Worm (Caenorhabditis elegans) whole organism, L4 larva: Measurements from ENCODE around the gene F38A1.15.

Experiments used
- R02D3.7 ChIP-seq: fragments of 150-350 bp; sonication (generic microtip); optimal IDR thresholded peaks from 3 replicates; lab custom pipeline; 2014; ENCODE audit warnings: missing biosample characterization, missing genetic modification characterization
- T26A8.4 ChIP-seq: fragments of 200-800 bp; sonication (Bioruptor generic); IDR thresholded peaks from 2 replicates; pipeline ENCODE4 v1.3.6; 2022; ENCODE audit warnings: missing genetic modification characterization, missing compliant biosample characterization
- ceh-20 ChIP-seq: fragments of 200-800 bp; sonication (Bioruptor generic); IDR thresholded peaks from 2 replicates; pipeline ENCODE4 v1.3.6; 2022; ENCODE audit warnings: missing genetic modification reagents, missing genetic modification characterization, missing compliant biosample characterization
- ceh-28 ChIP-seq: fragments of 150-350 bp; optimal IDR thresholded peaks from 2 replicates; lab custom pipeline; 2014; ENCODE audit warnings: missing biosample characterization, missing genetic modification reagents, missing genetic modification characterization
- ceh-44 ChIP-seq: fragments of 200-800 bp; sonication (Bioruptor generic); IDR thresholded peaks from 2 replicates; pipeline ENCODE4 v1.3.6; 2022; ENCODE audit warnings: missing genetic modification reagents, missing genetic modification characterization, missing compliant biosample characterization
- ceh-62 ChIP-seq: sonication (generic microtip); optimal IDR thresholded peaks from 2 replicates; lab custom pipeline; 2017; ENCODE audit warnings: missing biosample characterization, missing genetic modification characterization
- ceh-82 ChIP-seq: sonication (generic microtip); optimal IDR thresholded peaks from 2 replicates; lab custom pipeline; 2017; ENCODE audit warnings: missing biosample characterization, missing genetic modification characterization
- daf-16 ChIP-seq, 3 experiments: sonication (generic microtip); optimal IDR thresholded peaks; 2 replicates each; lab custom pipeline; 2016 to 2017; ENCODE audit warnings: missing genetic modification characterization in 3 of 3, missing genetic modification reagents in 3 of 3, mild to moderate bottlenecking in 2 of 3, missing compliant biosample characterization in 2 of 3, missing biosample characterization in 1 of 3, moderate library complexity in 1 of 3
- daf-19 ChIP-seq: fragments of 200-800 bp; sonication (Bioruptor generic); conservative IDR thresholded peaks from 2 replicates; pipeline ENCODE4 v1.3.6; 2022; ENCODE audit warnings: missing genetic modification characterization, missing compliant biosample characterization
- daf-8 ChIP-seq: fragments of 200-800 bp; sonication (Bioruptor generic); IDR thresholded peaks from 2 replicates; pipeline ENCODE4 v1.3.6; 2022; ENCODE audit warnings: missing genetic modification characterization, missing compliant biosample characterization
- dmd-6 ChIP-seq: fragments of 200-800 bp; sonication (Bioruptor generic); IDR thresholded peaks from 2 replicates; pipeline ENCODE4 v1.3.6; 2022; ENCODE audit warnings: missing genetic modification reagents, missing genetic modification characterization, missing compliant biosample characterization
- dpl-1 ChIP-seq: fragments of 150-350 bp; optimal IDR thresholded peaks from 2 replicates; lab custom pipeline; 2014; ENCODE audit warnings: missing biosample characterization, missing genetic modification reagents, missing genetic modification characterization
- dve-1 ChIP-seq: sonication (generic microtip); optimal IDR thresholded peaks from 2 replicates; lab custom pipeline; 2017; ENCODE audit warnings: antibody characterized with exemption, mild to moderate bottlenecking, missing genetic modification characterization, missing compliant biosample characterization; ENCODE audit not compliant: insufficient read depth
- egl-27 ChIP-seq: sonication (generic microtip); optimal IDR thresholded peaks from 3 replicates; lab custom pipeline; 2017; ENCODE audit warnings: missing biosample characterization, missing genetic modification reagents, missing genetic modification characterization
- gei-8 ChIP-seq: fragments of 200-800 bp; sonication (Bioruptor generic); optimal IDR thresholded peaks from 2 replicates; lab custom pipeline; 2018; ENCODE audit warnings: mild to moderate bottlenecking, missing genetic modification characterization, missing compliant biosample characterization
- hif-1 ChIP-seq, 2 experiments: sonication (generic microtip); optimal IDR thresholded peaks; 2 replicates each; lab custom pipeline; 2016 to 2017; ENCODE audit warnings: missing compliant biosample characterization in 2 of 2, missing genetic modification characterization in 2 of 2, missing genetic modification reagents in 2 of 2, missing genotype in 2 of 2, mild to moderate bottlenecking in 1 of 2
- hlh-11 ChIP-seq: fragments of 200-800 bp; sonication (Bioruptor generic); optimal IDR thresholded peaks from 2 replicates; lab custom pipeline; 2018; ENCODE audit warnings: mild to moderate bottlenecking, missing genetic modification characterization, missing compliant biosample characterization
- hmg-1.1 ChIP-seq: fragments of 200-800 bp; sonication (Bioruptor generic); IDR thresholded peaks from 2 replicates; pipeline ENCODE4 v1.3.6; 2022; ENCODE audit warnings: missing genetic modification reagents, missing genetic modification characterization, missing compliant biosample characterization
- jun-1 ChIP-seq: fragments of 150-350 bp; optimal IDR thresholded peaks from 2 replicates; lab custom pipeline; 2014; ENCODE audit warnings: missing biosample characterization, missing genetic modification reagents, missing genetic modification characterization
- lin-1 ChIP-seq: fragments of 200-800 bp; sonication (Bioruptor generic); IDR thresholded peaks from 2 replicates; pipeline ENCODE4 v1.3.6; 2022; ENCODE audit warnings: missing genetic modification reagents, missing genetic modification characterization, missing compliant biosample characterization
- lin-13 ChIP-seq: fragments of 150-350 bp; optimal IDR thresholded peaks from 2 replicates; lab custom pipeline; 2014; ENCODE audit warnings: missing biosample characterization, missing genetic modification reagents, missing genetic modification characterization
- lin-15B ChIP-seq: fragments of 150-350 bp; sonication (generic microtip); optimal IDR thresholded peaks from 3 replicates; lab custom pipeline; 2014; ENCODE audit warnings: missing biosample characterization, missing genetic modification characterization
- lin-38 ChIP-seq: fragments of 200-800 bp; sonication (Bioruptor generic); IDR thresholded peaks from 2 replicates; pipeline ENCODE4 v1.3.6; 2022; ENCODE audit warnings: missing genetic modification reagents, missing genetic modification characterization, missing compliant biosample characterization
- nhr-102 ChIP-seq: sonication (generic microtip); optimal IDR thresholded peaks from 2 replicates; lab custom pipeline; 2016; ENCODE audit warnings: mild to moderate bottlenecking, missing genetic modification characterization, moderate library complexity, missing compliant biosample characterization
- nhr-28 ChIP-seq: fragments of 150-350 bp; optimal IDR thresholded peaks from 2 replicates; lab custom pipeline; 2014; ENCODE audit warnings: missing biosample characterization, missing genetic modification characterization
- nhr-42 ChIP-seq: fragments of 200-800 bp; sonication (Bioruptor generic); IDR thresholded peaks from 2 replicates; pipeline ENCODE4 v1.3.6; 2022; ENCODE audit warnings: missing genetic modification characterization, missing compliant biosample characterization
- nhr-76 ChIP-seq: fragments of 150-350 bp; optimal IDR thresholded peaks from 2 replicates; lab custom pipeline; 2014; ENCODE audit warnings: missing biosample characterization, missing genetic modification characterization
- nhr-77 ChIP-seq: fragments of 150-350 bp; optimal IDR thresholded peaks from 2 replicates; lab custom pipeline; 2014; ENCODE audit warnings: missing biosample characterization, missing genetic modification characterization
- php-3 ChIP-seq: fragments of 200-800 bp; sonication (Bioruptor generic); IDR thresholded peaks from 2 replicates; pipeline ENCODE4 v1.3.6; 2022; ENCODE audit warnings: missing genetic modification reagents, missing genetic modification characterization, missing compliant biosample characterization
- pqm-1 ChIP-seq: sonication (generic microtip); optimal IDR thresholded peaks from 2 replicates; lab custom pipeline; 2017; ENCODE audit warnings: missing biosample characterization, missing genetic modification characterization
- sdz-12 ChIP-seq: fragments of 200-800 bp; sonication (Bioruptor generic); optimal IDR thresholded peaks from 2 replicates; lab custom pipeline; 2018; ENCODE audit warnings: mild to moderate bottlenecking, missing genetic modification characterization, missing compliant biosample characterization
- unc-130 ChIP-seq: sonication (generic microtip); optimal IDR thresholded peaks from 2 replicates; lab custom pipeline; 2016; ENCODE audit warnings: missing genetic modification reagents, missing genetic modification characterization, missing compliant biosample characterization
- unc-39 ChIP-seq: sonication (generic microtip); optimal IDR thresholded peaks from 2 replicates; lab custom pipeline; 2017; ENCODE audit warnings: missing biosample characterization, missing genetic modification characterization
- vab-7 ChIP-seq: fragments of 200-800 bp; sonication (Bioruptor generic); IDR thresholded peaks from 2 replicates; pipeline ENCODE4 v1.3.6; 2022; ENCODE audit warnings: missing genetic modification reagents, missing genetic modification characterization, missing compliant biosample characterization
- zag-1 ChIP-seq: fragments of 150-350 bp; optimal IDR thresholded peaks from 2 replicates; lab custom pipeline; 2014; ENCODE audit warnings: missing biosample characterization, missing genetic modification characterization
- zfp-2 ChIP-seq: sonication (generic microtip); optimal IDR thresholded peaks from 2 replicates; lab custom pipeline; 2016; ENCODE audit warnings: mild to moderate bottlenecking, missing genetic modification characterization, missing compliant biosample characterization
- zfp-3 ChIP-seq: fragments of 200-800 bp; sonication (Bioruptor generic); conservative IDR thresholded peaks from 2 replicates; pipeline ENCODE4 v1.3.6; 2022; ENCODE audit warnings: missing genetic modification reagents, missing genetic modification characterization, missing compliant biosample characterization
- zip-11 ChIP-seq: fragments of 200-800 bp; sonication (Bioruptor generic); IDR thresholded peaks from 2 replicates; pipeline ENCODE4 v1.3.6; 2022; ENCODE audit warnings: missing genetic modification characterization, missing compliant biosample characterization

F38A1.15 gene

ce11 chrIV:1274583-1274982 lies 31.4 kb upstream of the F38A1.15 start, which contains the start of gene C09E9.1 (continued):
- TF ChIP-seq vab-7 (GFP tag; lab: Robert Waterston, UW) = no peak

- no peak for TF ChIP-seq dpl-1 (GFP tag; lab: Kevin White, UChicago)
- TF ChIP-seq jun-1 = no peak
- TF ChIP-seq lin-15B (tag; lab: Kevin White, UChicago) = no peak
- no peak for TF ChIP-seq unc-130 (GFP tag; lab: Kevin White, UChicago)
- TF ChIP-seq sdz-12 (GFP tag; lab: Kevin White, UChicago) = no peak
- TF ChIP-seq ceh-20 (GFP tag; lab: Robert Waterston, UW) = no peak
- no peak for TF ChIP-seq php-3
- TF ChIP-seq unc-39 (tag; lab: Kevin White, UChicago) = no peak
- no peak for TF ChIP-seq hif-1 (tag; optimal IDR thresholded peaks at IDR 0.05; lab: Kevin White, UChicago)
- no peak for TF ChIP-seq ceh-44 (GFP tag; lab: Robert Waterston, UW)
- TF ChIP-seq lin-13 (GFP tag; lab: Kevin White, UChicago) = no peak
- peak; percentile 58 for TF ChIP-seq dmd-6 (GFP tag; lab: Robert Waterston, UW)
- peak; percentile 81 for TF ChIP-seq pqm-1 (tag; lab: Kevin White, UChicago)
- no peak for TF ChIP-seq lin-38 (GFP tag; lab: Robert Waterston, UW)
- no peak for TF ChIP-seq zip-11 (GFP tag; lab: Robert Waterston, UW)
- TF ChIP-seq daf-8 (GFP tag; lab: Robert Waterston, UW) = no peak
- no peak for TF ChIP-seq R02D3.7 (tag; lab: Kevin White, UChicago)
- peak; percentile 56 for TF ChIP-seq nhr-28
- no peak for TF ChIP-seq gei-8 (GFP tag; lab: Kevin White, UChicago)
- no peak for TF ChIP-seq zfp-3 (GFP tag; lab: Robert Waterston, UW)
These were observed 23.5 kb upstream of the F38A1.15 start, which contains the start of gene clec-170 for ce11 chrIV:1266724-1267123. clec-170 (plus strand) TSS chrIV:1266866.

- TF ChIP-seq egl-27 = no peak
- no peak for TF ChIP-seq nhr-102 (tag; lab: Kevin White, UChicago)
- TF ChIP-seq nhr-77 (tag; lab: Kevin White, UChicago) = peak; percentile 73
- TF ChIP-seq zag-1 (tag; lab: Kevin White, UChicago) = no peak
- TF ChIP-seq daf-19 (GFP tag; lab: Robert Waterston, UW) = no peak
- peak; percentile 85 for TF ChIP-seq dmd-6 (GFP tag; lab: Robert Waterston, UW)
- no peak for TF ChIP-seq ceh-44 (GFP tag; lab: Robert Waterston, UW)
- TF ChIP-seq daf-16 (GFP tag; optimal IDR thresholded peaks at IDR 0.05; lab: Kevin White, UChicago) = no peak
- peak; percentile 71 for TF ChIP-seq daf-16 (tag; optimal IDR thresholded peaks at IDR 0.05; lab: Kevin White, UChicago)
- no peak for TF ChIP-seq T26A8.4 (GFP tag; lab: Robert Waterston, UW)
- peak; percentile 78 for TF ChIP-seq nhr-28
- TF ChIP-seq ceh-28 (tag; lab: Kevin White, UChicago) = no peak
- no peak for TF ChIP-seq ceh-82 (tag; lab: Kevin White, UChicago)
- TF ChIP-seq dve-1 (tag; lab: Kevin White, UChicago) = peak; percentile 67
- TF ChIP-seq ceh-62 = no peak
- peak; percentile 98 for TF ChIP-seq pqm-1 (tag; lab: Kevin White, UChicago)
- TF ChIP-seq nhr-42 (GFP tag; lab: Robert Waterston, UW) = no peak
- TF ChIP-seq zfp-2 (tag; lab: Kevin White, UChicago) = no peak
- peak; percentile 68 for TF ChIP-seq php-3
- peak; percentile 63 for TF ChIP-seq hlh-11 (tag; lab: Kevin White, UChicago)
- 0 out of 2 replicates have a peak, but pooled peaks have one; percentile 11 for TF ChIP-seq lin-1
- TF ChIP-seq hmg-1.1 (GFP tag; lab: Robert Waterston, UW) = no peak
- no peak for TF ChIP-seq nhr-76 (tag; lab: Kevin White, UChicago)
These were observed 22.9 kb upstream of the F38A1.15 start for ce11 chrIV:1266138-1266537.
